Worm (Caenorhabditis elegans) whole organism, L4 larva: ENCODE results near the gene pptr-2.
A peak's percentile ranks its signal among the peaks of the same experiment; 100 is the strongest.

ENCODE experiments used
- D1046.2 ChIP-seq: fragments of 200-800 bp; sonication (Bioruptor generic); IDR thresholded peaks from 2 replicates; pipeline ENCODE4 v1.3.6; 2022; ENCODE audit warnings: missing genetic modification characterization, missing compliant biosample characterization
- F10B5.3 ChIP-seq: sonication (generic microtip); optimal IDR thresholded peaks from 2 replicates; lab custom pipeline; 2016; ENCODE audit warnings: mild to moderate bottlenecking, missing genetic modification characterization, missing compliant biosample characterization
- F26F4.8 ChIP-seq: fragments of 200-800 bp; sonication (Bioruptor generic); conservative IDR thresholded peaks from 2 replicates; pipeline ENCODE4 v1.3.6; 2022; ENCODE audit warnings: missing genetic modification characterization, missing compliant biosample characterization
- F44E2.7 ChIP-seq: fragments of 200-800 bp; sonication (Bioruptor generic); IDR thresholded peaks from 2 replicates; pipeline ENCODE4 v2.1.2; 2022; ENCODE audit warnings: missing genetic modification characterization, missing compliant biosample characterization
- F49E8.2 ChIP-seq: sonication (generic microtip); optimal IDR thresholded peaks from 2 replicates; lab custom pipeline; 2016; ENCODE audit warnings: missing compliant biosample characterization, mild to moderate bottlenecking, missing genetic modification characterization, borderline replicate concordance
- R02D3.7 ChIP-seq: fragments of 150-350 bp; sonication (generic microtip); optimal IDR thresholded peaks from 3 replicates; lab custom pipeline; 2014; ENCODE audit warnings: missing biosample characterization, missing genetic modification characterization
- T26A8.4 ChIP-seq: fragments of 200-800 bp; sonication (Bioruptor generic); IDR thresholded peaks from 2 replicates; pipeline ENCODE4 v1.3.6; 2022; ENCODE audit warnings: missing genetic modification characterization, missing compliant biosample characterization
- Y5F2A.4 ChIP-seq: fragments of 200-800 bp; sonication (Bioruptor generic); optimal IDR thresholded peaks from 2 replicates; lab custom pipeline; 2018; ENCODE audit warnings: mild to moderate bottlenecking, missing genetic modification characterization, missing compliant biosample characterization
- Y75B8A.6 ChIP-seq: fragments of 200-800 bp; sonication (Bioruptor generic); IDR thresholded peaks from 2 replicates; pipeline ENCODE4 v1.3.6; 2022; ENCODE audit warnings: missing genetic modification reagents, missing genetic modification characterization, missing compliant biosample characterization
- attf-4 ChIP-seq: sonication (generic microtip); optimal IDR thresholded peaks from 3 replicates; lab custom pipeline; 2017; ENCODE audit warnings: missing biosample characterization, missing genetic modification characterization
- ceh-32 ChIP-seq: sonication (generic microtip); optimal IDR thresholded peaks from 2 replicates; lab custom pipeline; 2016; ENCODE audit warnings: mild to moderate bottlenecking, missing genetic modification characterization, missing compliant biosample characterization; ENCODE audit not compliant: poor library complexity
- ceh-44 ChIP-seq: fragments of 200-800 bp; sonication (Bioruptor generic); IDR thresholded peaks from 2 replicates; pipeline ENCODE4 v1.3.6; 2022; ENCODE audit warnings: missing genetic modification reagents, missing genetic modification characterization, missing compliant biosample characterization
- ceh-82 ChIP-seq: sonication (generic microtip); optimal IDR thresholded peaks from 2 replicates; lab custom pipeline; 2017; ENCODE audit warnings: missing biosample characterization, missing genetic modification characterization
- cey-2 ChIP-seq: sonication (generic microtip); optimal IDR thresholded peaks from 3 replicates; lab custom pipeline; 2017; ENCODE audit warnings: missing genetic modification characterization, mild to moderate bottlenecking, missing compliant biosample characterization, antibody characterized with exemption, borderline replicate concordance; ENCODE audit not compliant: insufficient read depth
- ctbp-1 ChIP-seq: fragments of 200-800 bp; sonication (Bioruptor generic); IDR thresholded peaks from 2 replicates; pipeline ENCODE4 v1.3.6; 2022; ENCODE audit warnings: missing genetic modification reagents, missing genetic modification characterization, missing compliant biosample characterization
- daf-8 ChIP-seq: fragments of 200-800 bp; sonication (Bioruptor generic); IDR thresholded peaks from 2 replicates; pipeline ENCODE4 v1.3.6; 2022; ENCODE audit warnings: missing genetic modification characterization, missing compliant biosample characterization
- dmd-6 ChIP-seq: fragments of 200-800 bp; sonication (Bioruptor generic); IDR thresholded peaks from 2 replicates; pipeline ENCODE4 v1.3.6; 2022; ENCODE audit warnings: missing genetic modification reagents, missing genetic modification characterization, missing compliant biosample characterization
- dmd-8 ChIP-seq: fragments of 200-800 bp; sonication (Bioruptor generic); IDR thresholded peaks from 2 replicates; pipeline ENCODE4 v1.3.6; 2022; ENCODE audit warnings: missing genetic modification characterization, missing compliant biosample characterization
- egl-27 ChIP-seq: sonication (generic microtip); optimal IDR thresholded peaks from 3 replicates; lab custom pipeline; 2017; ENCODE audit warnings: missing biosample characterization, missing genetic modification reagents, missing genetic modification characterization
- egl-43 ChIP-seq: fragments of 200-800 bp; sonication (Bioruptor generic); IDR thresholded peaks from 2 replicates; pipeline ENCODE4 v1.3.6; 2022; ENCODE audit warnings: missing genetic modification reagents, missing genetic modification characterization, missing compliant biosample characterization
- fkh-10 ChIP-seq: fragments of 150-350 bp; optimal IDR thresholded peaks from 2 replicates; lab custom pipeline; 2014; ENCODE audit warnings: missing biosample characterization, missing genetic modification reagents, missing genetic modification characterization
- hlh-11 ChIP-seq: fragments of 200-800 bp; sonication (Bioruptor generic); optimal IDR thresholded peaks from 2 replicates; lab custom pipeline; 2018; ENCODE audit warnings: mild to moderate bottlenecking, missing genetic modification characterization, missing compliant biosample characterization
- lim-7 ChIP-seq: fragments of 200-800 bp; sonication (Bioruptor generic); IDR thresholded peaks from 2 replicates; pipeline ENCODE4 v1.3.6; 2022; ENCODE audit warnings: missing genetic modification characterization, missing compliant biosample characterization
- lin-15B ChIP-seq: fragments of 150-350 bp; sonication (generic microtip); optimal IDR thresholded peaks from 3 replicates; lab custom pipeline; 2014; ENCODE audit warnings: missing biosample characterization, missing genetic modification characterization
- lin-29 ChIP-seq: fragments of 200-800 bp; sonication (Bioruptor generic); IDR thresholded peaks from 2 replicates; pipeline ENCODE4 v1.3.6; 2022; ENCODE audit warnings: missing genetic modification reagents, missing genetic modification characterization, missing compliant biosample characterization
- lin-38 ChIP-seq: fragments of 200-800 bp; sonication (Bioruptor generic); IDR thresholded peaks from 2 replicates; pipeline ENCODE4 v1.3.6; 2022; ENCODE audit warnings: missing genetic modification reagents, missing genetic modification characterization, missing compliant biosample characterization
- lin-39 ChIP-seq: fragments of 150-350 bp; optimal IDR thresholded peaks from 2 replicates; lab custom pipeline; 2014; ENCODE audit warnings: missing biosample characterization, missing genetic modification reagents, missing genetic modification characterization
- madf-5 ChIP-seq, 2 experiments: fragments of 200-800 bp; sonication (Bioruptor generic); IDR thresholded peaks; 2 replicates each; pipeline ENCODE4 v1.3.6; 2022; ENCODE audit warnings: missing compliant biosample characterization in 2 of 2, missing genetic modification characterization in 2 of 2
- madf-9 ChIP-seq: fragments of 200-800 bp; sonication (Bioruptor generic); conservative IDR thresholded peaks from 2 replicates; pipeline ENCODE4 v1.3.6; 2022; ENCODE audit warnings: missing genetic modification reagents, missing genetic modification characterization, missing compliant biosample characterization
- mdt-29 ChIP-seq: fragments of 200-800 bp; sonication (Bioruptor generic); IDR thresholded peaks from 2 replicates; pipeline ENCODE4 v1.3.6; 2022; ENCODE audit warnings: missing genetic modification reagents, missing genetic modification characterization, missing compliant biosample characterization
- mxl-2 ChIP-seq: fragments of 200-800 bp; sonication (Bioruptor generic); conservative IDR thresholded peaks from 2 replicates; pipeline ENCODE4 v1.3.6; 2022; ENCODE audit warnings: missing genetic modification reagents, missing genetic modification characterization, missing compliant biosample characterization
- nhr-111 ChIP-seq: fragments of 200-800 bp; sonication (Bioruptor generic); optimal IDR thresholded peaks from 2 replicates; lab custom pipeline; 2018; ENCODE audit warnings: mild to moderate bottlenecking, missing genetic modification characterization, missing compliant biosample characterization
- nhr-42 ChIP-seq: fragments of 200-800 bp; sonication (Bioruptor generic); IDR thresholded peaks from 2 replicates; pipeline ENCODE4 v1.3.6; 2022; ENCODE audit warnings: missing genetic modification characterization, missing compliant biosample characterization
- nhr-48 ChIP-seq: sonication (generic microtip); optimal IDR thresholded peaks from 2 replicates; lab custom pipeline; 2016; ENCODE audit warnings: mild to moderate bottlenecking, missing genetic modification characterization, missing compliant biosample characterization
- nhr-6 ChIP-seq: fragments of 150-350 bp; optimal IDR thresholded peaks from 2 replicates; lab custom pipeline; 2014; ENCODE audit warnings: missing biosample characterization, missing genetic modification characterization
- nhr-76 ChIP-seq: fragments of 150-350 bp; optimal IDR thresholded peaks from 2 replicates; lab custom pipeline; 2014; ENCODE audit warnings: missing biosample characterization, missing genetic modification characterization
- rbr-2 ChIP-seq: sonication (generic microtip); optimal IDR thresholded peaks from 2 replicates; lab custom pipeline; 2016; ENCODE audit warnings: missing genotype, missing genetic modification characterization, missing compliant biosample characterization
- saeg-2 ChIP-seq: fragments of 200-800 bp; sonication (Bioruptor generic); IDR thresholded peaks from 2 replicates; pipeline ENCODE4 v1.3.6; 2022; ENCODE audit warnings: missing genetic modification reagents, missing genetic modification characterization, missing compliant biosample characterization
- set-16 ChIP-seq: fragments of 200-800 bp; sonication (Bioruptor generic); IDR thresholded peaks from 2 replicates; pipeline ENCODE4 v1.3.6; 2022; ENCODE audit warnings: missing genetic modification reagents, missing genetic modification characterization, missing compliant biosample characterization
- snpc-1.2 ChIP-seq: fragments of 200-800 bp; sonication (Bioruptor generic); IDR thresholded peaks from 2 replicates; pipeline ENCODE4 v1.3.6; 2022; ENCODE audit warnings: missing genetic modification reagents, missing genetic modification characterization, missing compliant biosample characterization
- spr-1 ChIP-seq: sonication (generic microtip); optimal IDR thresholded peaks from 2 replicates; lab custom pipeline; 2016; ENCODE audit warnings: mild to moderate bottlenecking, missing genetic modification characterization, missing compliant biosample characterization
- tag-97 ChIP-seq: fragments of 200-800 bp; sonication (Bioruptor generic); IDR thresholded peaks from 2 replicates; pipeline ENCODE4 v1.3.6; 2022; ENCODE audit warnings: missing genetic modification characterization, missing compliant biosample characterization
- unc-62 ChIP-seq, 3 experiments: fragments of 150-350 bp in 1 of 3; sonication (generic microtip); optimal IDR thresholded peaks in 2 of 3; peaks in 1 of 3; 1 replicate in 1 of 3; 2 replicates in 2 of 3; lab custom pipeline; 2014 to 2017; ENCODE audit warnings: missing biosample characterization in 3 of 3, missing genetic modification characterization in 3 of 3, missing genetic modification reagents in 3 of 3, missing genotype in 1 of 3
- zip-11 ChIP-seq: fragments of 200-800 bp; sonication (Bioruptor generic); IDR thresholded peaks from 2 replicates; pipeline ENCODE4 v1.3.6; 2022; ENCODE audit warnings: missing genetic modification characterization, missing compliant biosample characterization
- ztf-7 ChIP-seq: fragments of 150-350 bp; optimal IDR thresholded peaks from 2 replicates; lab custom pipeline; 2014; ENCODE audit warnings: missing biosample characterization, missing genetic modification characterization

Gene pptr-2

ce11 chrV:11076403-11076802 lies 41.7 kb upstream of the pptr-2 start (continued):
- TF ChIP-seq set-16 (GFP tag; lab: Robert Waterston, UW) = no peak
- TF ChIP-seq mdt-29 = peak; percentile 74
- TF ChIP-seq nhr-76 (tag; lab: Kevin White, UChicago) = no peak
- peak; percentile 93 for TF ChIP-seq F49E8.2
- no peak for TF ChIP-seq ceh-32 (tag; lab: Kevin White, UChicago)
- TF ChIP-seq lin-38 (GFP tag; lab: Robert Waterston, UW) = peak; percentile 83
- no peak for TF ChIP-seq ceh-44 (GFP tag; lab: Robert Waterston, UW)
- TF ChIP-seq hlh-11 (tag; lab: Kevin White, UChicago) = peak; percentile 15
- TF ChIP-seq lim-7 (GFP tag; lab: Robert Waterston, UW) = peak; percentile 57

DNA sequence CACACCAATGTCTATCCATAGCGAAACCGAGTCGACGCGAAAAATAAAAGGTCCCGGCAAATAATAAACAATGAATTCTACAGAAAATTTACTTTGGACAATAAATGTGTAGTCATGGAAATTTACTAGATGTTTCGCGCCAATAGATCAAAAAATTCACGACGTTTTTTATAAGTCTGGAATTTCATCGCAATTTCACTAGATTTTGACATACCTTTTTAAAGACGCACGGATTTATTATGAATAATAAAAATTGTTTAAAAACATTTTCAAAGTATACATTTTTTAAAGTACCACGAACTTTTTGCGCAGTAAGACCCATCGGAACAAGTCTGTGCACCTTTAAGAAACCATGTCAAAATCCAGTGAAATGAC lies 41.3 kb upstream of the pptr-2 start:
- TF ChIP-seq ctbp-1 (GFP tag; lab: Robert Waterston, UW) (no peak), lin-39 (tag; lab: Kevin White, UChicago) (no peak), F10B5.3 (peak; percentile 16), mdt-29 (no peak), T26A8.4 (GFP tag; lab: Robert Waterston, UW) (0 out of 2 replicates have a peak, but pooled peaks have one; percentile 48), tag-97 (GFP tag; lab: Robert Waterston, UW) (0 out of 2 replicates have a peak, but pooled peaks have one; percentile 39), zip-11 (GFP tag; lab: Robert Waterston, UW) (no peak), ceh-44 (GFP tag; lab: Robert Waterston, UW) (no peak), Y75B8A.6 (GFP tag; lab: Robert Waterston, UW) (no peak), F44E2.7 (GFP tag; lab: Robert Waterston, UW) (no peak), dmd-8 (GFP tag; lab: Robert Waterston, UW) (no peak)

ce11 chrV:11075209-11076027 lies 40.7 kb upstream of the pptr-2 start:
- TF ChIP-seq nhr-111 (GFP tag; lab: Kevin White, UChicago) (no peak), zip-11 (GFP tag; lab: Robert Waterston, UW) (no peak), dmd-6 (GFP tag; lab: Robert Waterston, UW) (no peak), D1046.2 (GFP tag; lab: Robert Waterston, UW) (no peak), F26F4.8 (GFP tag; lab: Robert Waterston, UW) (no peak), spr-1 (tag; lab: Kevin White, UChicago) (no peak), Y5F2A.4 (GFP tag; lab: Kevin White, UChicago) (no peak), ceh-82 (no peak), nhr-6 (tag; lab: Kevin White, UChicago) (no peak), rbr-2 (peak; percentile 72), attf-4 (tag; lab: Kevin White, UChicago) (no peak), saeg-2 (GFP tag; lab: Robert Waterston, UW) (no peak), fkh-10 (peak; percentile 34), lin-15B (tag; lab: Kevin White, UChicago) (no peak), lim-7 (GFP tag; lab: Robert Waterston, UW) (no peak), cey-2 (no peak), nhr-48 (tag; lab: Kevin White, UChicago) (no peak), ceh-44 (GFP tag; lab: Robert Waterston, UW) (no peak), ceh-32 (tag; lab: Kevin White, UChicago) (no peak), daf-8 (GFP tag; lab: Robert Waterston, UW) (no peak), madf-9 (GFP tag; lab: Robert Waterston, UW) (no peak), nhr-42 (no peak), lin-29 (GFP tag; lab: Robert Waterston, UW) (no peak; the same call in 1 of the 2 replicates), ztf-7 (tag; lab: Kevin White, UChicago) (no peak), egl-27 (tag; lab: Kevin White, UChicago) (no peak), ctbp-1 (GFP tag; lab: Robert Waterston, UW) (peak; percentile 74), tag-97 (GFP tag; lab: Robert Waterston, UW) (no peak), unc-62 (GFP tag; optimal IDR thresholded peaks at IDR 0.05 in 1 of 2; lab: Kevin White, UChicago) (peak in 1 of 2 experiments; percentile 93), unc-62 (tag; optimal IDR thresholded peaks at IDR 0.05; lab: Kevin White, UChicago) (no peak), egl-43 (peak; percentile 87), madf-5 (GFP tag; IDR thresholded peaks at IDR 0.05; lab: Robert Waterston, UW) (no peak), snpc-1.2 (GFP tag; lab: Robert Waterston, UW) (no peak), Y75B8A.6 (GFP tag; lab: Robert Waterston, UW) (no peak), R02D3.7 (tag; lab: Kevin White, UChicago) (no peak), mxl-2 (GFP tag; lab: Robert Waterston, UW) (no peak)
